Worm (Caenorhabditis elegans) whole organism, L4 larva: ENCODE data around the gene sym-3.

Source experiments
- F10B5.3 ChIP-seq: sonication (generic microtip); optimal IDR thresholded peaks from 2 replicates; lab custom pipeline; 2016; ENCODE audit warnings: mild to moderate bottlenecking, missing genetic modification characterization, missing compliant biosample characterization
- F37D6.2 ChIP-seq: sonication (generic microtip); optimal IDR thresholded peaks from 2 replicates; lab custom pipeline; 2016; ENCODE audit warnings: mild to moderate bottlenecking, missing genetic modification characterization, missing compliant biosample characterization
- F44E2.7 ChIP-seq: fragments of 200-800 bp; sonication (Bioruptor generic); IDR thresholded peaks from 2 replicates; pipeline ENCODE4 v2.1.2; 2022; ENCODE audit warnings: missing genetic modification characterization, missing compliant biosample characterization
- F49E8.2 ChIP-seq: sonication (generic microtip); optimal IDR thresholded peaks from 2 replicates; lab custom pipeline; 2016; ENCODE audit warnings: missing compliant biosample characterization, mild to moderate bottlenecking, missing genetic modification characterization, borderline replicate concordance
- T20F7.1 ChIP-seq: fragments of 200-800 bp; sonication (Bioruptor generic); optimal IDR thresholded peaks from 2 replicates; lab custom pipeline; 2018; ENCODE audit warnings: mild to moderate bottlenecking, missing genetic modification characterization, missing compliant biosample characterization
- Y5F2A.4 ChIP-seq: fragments of 200-800 bp; sonication (Bioruptor generic); optimal IDR thresholded peaks from 2 replicates; lab custom pipeline; 2018; ENCODE audit warnings: mild to moderate bottlenecking, missing genetic modification characterization, missing compliant biosample characterization
- ZK337.2 ChIP-seq: fragments of 200-800 bp; sonication (Bioruptor generic); IDR thresholded peaks from 2 replicates; pipeline ENCODE4 v1.3.6; 2022; ENCODE audit warnings: missing genetic modification reagents, missing genetic modification characterization, missing compliant biosample characterization
- aha-1 ChIP-seq: fragments of 150-350 bp; peaks from one replicate; lab custom pipeline; 2014; ENCODE audit warnings: missing biosample characterization, missing genetic modification characterization
- aly-2 ChIP-seq: sonication (generic microtip); optimal IDR thresholded peaks from 2 replicates; lab custom pipeline; 2018; ENCODE audit warnings: missing biosample characterization, missing genetic modification characterization
- arid-1 ChIP-seq: fragments of 200-800 bp; sonication (Bioruptor generic); conservative IDR thresholded peaks from 2 replicates; pipeline ENCODE4 v1.3.6; 2022; ENCODE audit warnings: missing genetic modification reagents, missing genetic modification characterization, missing compliant biosample characterization
- ceh-28 ChIP-seq: fragments of 150-350 bp; optimal IDR thresholded peaks from 2 replicates; lab custom pipeline; 2014; ENCODE audit warnings: missing biosample characterization, missing genetic modification reagents, missing genetic modification characterization
- ceh-44 ChIP-seq: fragments of 200-800 bp; sonication (Bioruptor generic); IDR thresholded peaks from 2 replicates; pipeline ENCODE4 v1.3.6; 2022; ENCODE audit warnings: missing genetic modification reagents, missing genetic modification characterization, missing compliant biosample characterization
- ceh-62 ChIP-seq: sonication (generic microtip); optimal IDR thresholded peaks from 2 replicates; lab custom pipeline; 2017; ENCODE audit warnings: missing biosample characterization, missing genetic modification characterization
- cey-2 ChIP-seq: sonication (generic microtip); optimal IDR thresholded peaks from 3 replicates; lab custom pipeline; 2017; ENCODE audit warnings: missing genetic modification characterization, mild to moderate bottlenecking, missing compliant biosample characterization, antibody characterized with exemption, borderline replicate concordance; ENCODE audit not compliant: insufficient read depth
- ctbp-1 ChIP-seq: fragments of 200-800 bp; sonication (Bioruptor generic); IDR thresholded peaks from 2 replicates; pipeline ENCODE4 v1.3.6; 2022; ENCODE audit warnings: missing genetic modification reagents, missing genetic modification characterization, missing compliant biosample characterization
- daf-12 ChIP-seq: fragments of 150-350 bp; optimal IDR thresholded peaks from 2 replicates; lab custom pipeline; 2014; ENCODE audit warnings: missing biosample characterization, missing genetic modification reagents, missing genetic modification characterization
- daf-16 ChIP-seq, 3 experiments: sonication (generic microtip); optimal IDR thresholded peaks; 2 replicates each; lab custom pipeline; 2016 to 2017; ENCODE audit warnings: missing genetic modification characterization in 3 of 3, missing genetic modification reagents in 3 of 3, mild to moderate bottlenecking in 2 of 3, missing compliant biosample characterization in 2 of 3, missing biosample characterization in 1 of 3, moderate library complexity in 1 of 3
- daf-19 ChIP-seq: fragments of 200-800 bp; sonication (Bioruptor generic); conservative IDR thresholded peaks from 2 replicates; pipeline ENCODE4 v1.3.6; 2022; ENCODE audit warnings: missing genetic modification characterization, missing compliant biosample characterization
- daf-8 ChIP-seq: fragments of 200-800 bp; sonication (Bioruptor generic); IDR thresholded peaks from 2 replicates; pipeline ENCODE4 v1.3.6; 2022; ENCODE audit warnings: missing genetic modification characterization, missing compliant biosample characterization
- dmd-6 ChIP-seq: fragments of 200-800 bp; sonication (Bioruptor generic); IDR thresholded peaks from 2 replicates; pipeline ENCODE4 v1.3.6; 2022; ENCODE audit warnings: missing genetic modification reagents, missing genetic modification characterization, missing compliant biosample characterization
- dmd-9 ChIP-seq: fragments of 200-800 bp; sonication (Bioruptor generic); IDR thresholded peaks from 2 replicates; pipeline ENCODE4 v1.3.6; 2022; ENCODE audit warnings: missing genetic modification reagents, missing genetic modification characterization, missing compliant biosample characterization
- hlh-11 ChIP-seq: fragments of 200-800 bp; sonication (Bioruptor generic); optimal IDR thresholded peaks from 2 replicates; lab custom pipeline; 2018; ENCODE audit warnings: mild to moderate bottlenecking, missing genetic modification characterization, missing compliant biosample characterization
- hlh-30 ChIP-seq: sonication (generic microtip); optimal IDR thresholded peaks from 2 replicates; lab custom pipeline; 2017; ENCODE audit warnings: antibody characterized with exemption, mild to moderate bottlenecking, missing genetic modification characterization, missing compliant biosample characterization; ENCODE audit not compliant: insufficient read depth
- lin-29 ChIP-seq: fragments of 200-800 bp; sonication (Bioruptor generic); IDR thresholded peaks from 2 replicates; pipeline ENCODE4 v1.3.6; 2022; ENCODE audit warnings: missing genetic modification reagents, missing genetic modification characterization, missing compliant biosample characterization
- lin-39 ChIP-seq: fragments of 150-350 bp; optimal IDR thresholded peaks from 2 replicates; lab custom pipeline; 2014; ENCODE audit warnings: missing biosample characterization, missing genetic modification reagents, missing genetic modification characterization
- lir-3 ChIP-seq: sonication (generic microtip); optimal IDR thresholded peaks from 2 replicates; lab custom pipeline; 2016; ENCODE audit warnings: mild to moderate bottlenecking, missing genetic modification characterization, missing compliant biosample characterization
- madf-9 ChIP-seq: fragments of 200-800 bp; sonication (Bioruptor generic); conservative IDR thresholded peaks from 2 replicates; pipeline ENCODE4 v1.3.6; 2022; ENCODE audit warnings: missing genetic modification reagents, missing genetic modification characterization, missing compliant biosample characterization
- nhr-111 ChIP-seq: fragments of 200-800 bp; sonication (Bioruptor generic); optimal IDR thresholded peaks from 2 replicates; lab custom pipeline; 2018; ENCODE audit warnings: mild to moderate bottlenecking, missing genetic modification characterization, missing compliant biosample characterization
- nhr-25 ChIP-seq: sonication (generic microtip); optimal IDR thresholded peaks from 2 replicates; lab custom pipeline; 2017; ENCODE audit warnings: missing genetic modification characterization, mild to moderate bottlenecking, missing compliant biosample characterization, antibody characterized with exemption, moderate library complexity, borderline replicate concordance; ENCODE audit not compliant: insufficient read depth
- nhr-28 ChIP-seq: fragments of 150-350 bp; optimal IDR thresholded peaks from 2 replicates; lab custom pipeline; 2014; ENCODE audit warnings: missing biosample characterization, missing genetic modification characterization
- nhr-6 ChIP-seq: fragments of 150-350 bp; optimal IDR thresholded peaks from 2 replicates; lab custom pipeline; 2014; ENCODE audit warnings: missing biosample characterization, missing genetic modification characterization
- php-3 ChIP-seq: fragments of 200-800 bp; sonication (Bioruptor generic); IDR thresholded peaks from 2 replicates; pipeline ENCODE4 v1.3.6; 2022; ENCODE audit warnings: missing genetic modification reagents, missing genetic modification characterization, missing compliant biosample characterization
- sdz-12 ChIP-seq: fragments of 200-800 bp; sonication (Bioruptor generic); optimal IDR thresholded peaks from 2 replicates; lab custom pipeline; 2018; ENCODE audit warnings: mild to moderate bottlenecking, missing genetic modification characterization, missing compliant biosample characterization
- spr-3 ChIP-seq: fragments of 200-800 bp; sonication (Bioruptor generic); optimal IDR thresholded peaks from 2 replicates; lab custom pipeline; 2018; ENCODE audit warnings: mild to moderate bottlenecking, missing genetic modification characterization, missing compliant biosample characterization
- vab-7 ChIP-seq: fragments of 200-800 bp; sonication (Bioruptor generic); IDR thresholded peaks from 2 replicates; pipeline ENCODE4 v1.3.6; 2022; ENCODE audit warnings: missing genetic modification reagents, missing genetic modification characterization, missing compliant biosample characterization
- zip-2 ChIP-seq: fragments of 150-350 bp; optimal IDR thresholded peaks from 2 replicates; lab custom pipeline; 2014; ENCODE audit warnings: missing biosample characterization, missing genetic modification characterization

Gene sym-3

ce11 chrX:5782153-5782552 lies 8.6 kb downstream of the sym-3 start, which contains the start of gene gakh-1 (continued):
- TF ChIP-seq dmd-6 (GFP tag; lab: Robert Waterston, UW) (peak; percentile 57), vab-7 (GFP tag; lab: Robert Waterston, UW) (no peak), T20F7.1 (GFP tag; lab: Kevin White, UChicago) (peak; percentile 52), nhr-28 (tag; lab: Kevin White, UChicago) (peak; percentile 31), F37D6.2 (tag; lab: Kevin White, UChicago) (peak; percentile 20), daf-19 (GFP tag; lab: Robert Waterston, UW) (0 out of 2 replicates have a peak, but pooled peaks have one; percentile 51), lin-39 (tag; lab: Kevin White, UChicago) (no peak), aly-2 (tag; lab: Kevin White, UChicago) (no peak), nhr-111 (no peak), daf-16 (GFP tag; optimal IDR thresholded peaks at IDR 0.05; lab: Kevin White, UChicago) (peak in 1 of 2 experiments; percentile 24), daf-16 (tag; optimal IDR thresholded peaks at IDR 0.05; lab: Kevin White, UChicago) (peak; percentile 36), F44E2.7 (no peak), dmd-9 (GFP tag; lab: Robert Waterston, UW) (no peak), daf-8 (GFP tag; lab: Robert Waterston, UW) (no peak), nhr-6 (tag; lab: Kevin White, UChicago) (peak; percentile 39), lir-3 (tag; lab: Kevin White, UChicago) (no peak), spr-3 (GFP tag; lab: Kevin White, UChicago) (peak; percentile 13), zip-2 (tag; lab: Kevin White, UChicago) (no peak), F10B5.3 (tag; lab: Kevin White, UChicago) (peak; percentile 45), daf-12 (tag; lab: Kevin White, UChicago) (no peak), F49E8.2 (no peak), ceh-28 (tag; lab: Kevin White, UChicago) (no peak), sdz-12 (GFP tag; lab: Kevin White, UChicago) (no peak), cey-2 (tag; lab: Kevin White, UChicago) (no peak), ceh-44 (GFP tag; lab: Robert Waterston, UW) (no peak), nhr-25 (no peak), madf-9 (no peak), hlh-11 (tag; lab: Kevin White, UChicago) (peak; percentile 79)
- TF ChIP-seq, all 104 proteins: peak for 29

ce11 chrX:5786193-5786592 lies 12.6 kb downstream of the sym-3 start, which contains the start of gene F46G11.6:
Gene F46G11.6, plus strand, starts transcription at chrX:5786493.
- TF ChIP-seq lin-29 (no peak), ceh-28 (tag; lab: Kevin White, UChicago) (no peak), ZK337.2 (GFP tag; lab: Robert Waterston, UW) (no peak), arid-1 (GFP tag; lab: Robert Waterston, UW) (no peak), nhr-111 (no peak), ceh-62 (tag; lab: Kevin White, UChicago) (no peak), php-3 (no peak), ctbp-1 (GFP tag; lab: Robert Waterston, UW) (no peak), hlh-11 (tag; lab: Kevin White, UChicago) (no peak), aha-1 (tag; lab: Kevin White, UChicago) (no peak)

ce11 chrX:5787861-5788260 lies 14.3 kb downstream of the sym-3 start, which contains the start of gene F46G11.2:
Gene F46G11.2, plus strand, starts transcription at chrX:5788161.
- TF ChIP-seq hlh-30 (tag; lab: Kevin White, UChicago), result peak; percentile 12
- no peak for TF ChIP-seq Y5F2A.4 (GFP tag; lab: Kevin White, UChicago)
